Worm (Caenorhabditis elegans): ENCODE results near the gene smrd-1.

The smrd-1 gene

DNA sequence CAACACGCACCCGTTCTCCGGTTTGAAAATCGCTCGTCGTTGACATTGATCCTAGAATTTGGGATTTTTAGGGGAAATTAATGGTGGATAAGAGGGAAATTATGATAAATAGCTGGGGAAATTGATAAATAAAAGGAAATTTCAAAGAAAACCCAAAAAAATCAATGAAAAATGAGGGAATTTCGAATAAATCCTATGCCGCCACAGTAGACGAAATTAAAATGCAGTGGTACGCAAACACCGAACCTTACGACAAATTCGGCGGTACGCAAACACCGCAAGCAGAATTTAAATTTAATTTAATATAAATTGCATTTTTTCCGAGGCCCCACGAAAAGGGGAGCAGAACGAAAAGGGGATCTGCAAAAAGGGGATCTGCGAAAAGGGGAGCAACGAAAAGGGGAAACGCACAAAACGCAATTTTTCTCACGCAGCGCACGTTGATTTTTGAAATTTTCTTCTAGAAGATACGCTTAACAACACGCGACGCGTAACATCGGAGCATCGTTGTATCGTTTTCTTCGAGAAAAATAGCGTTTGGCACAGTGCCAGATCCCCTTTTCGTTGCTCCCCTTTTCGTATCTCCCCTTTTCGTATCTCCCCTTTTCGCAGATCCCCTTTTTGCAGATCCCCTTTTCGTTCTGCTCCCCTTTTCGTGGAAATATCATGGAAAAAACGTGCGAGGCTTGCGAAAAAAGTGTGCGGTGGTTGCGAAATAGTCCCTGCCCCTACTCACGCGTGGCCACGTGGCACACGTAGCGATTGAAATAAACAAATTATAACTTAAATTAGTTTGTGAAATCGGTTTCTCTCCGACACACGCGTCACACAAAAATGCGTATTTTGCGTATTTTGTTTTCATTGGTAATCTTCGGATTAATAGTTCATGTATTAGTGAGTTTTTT lies at the start of gene smrd-1, which contains the start of gene enu-3.1 (continued):
- TF ChIP-seq Y67H2A.10 (GFP tag; conservative IDR thresholded peaks at IDR 0.05) = peak; percentile 28; the same call in 1 of the 2 replicates
- TF ChIP-seq ekl-4 (GFP tag; IDR thresholded peaks at IDR 0.05) = peak; percentile 76
- TF ChIP-seq rcor-1 (GFP tag; IDR thresholded peaks at IDR 0.05) = peak; percentile 84
- peak; percentile 51; the same call in 1 of the 2 replicates for TF ChIP-seq bed-2 (GFP tag; IDR thresholded peaks at IDR 0.05)
- peak; percentile 73 for TF ChIP-seq madf-6 (GFP tag; IDR thresholded peaks at IDR 0.05)
- TF ChIP-seq pbrm-1 (GFP tag; IDR thresholded peaks at IDR 0.05) = peak; percentile 75; the same call in 1 of the 2 replicates
- TF ChIP-seq Y79H2A.3 (GFP tag; conservative IDR thresholded peaks at IDR 0.05) = 0 out of 2 replicates have a peak, but pooled peaks have one; percentile 7

- TF ChIP-seq Y56A3A.18 (GFP tag; IDR thresholded peaks at IDR 0.05) (no peak), lin-54 (GFP tag; optimal IDR thresholded peaks at IDR 0.05) (no peak), lsy-27 (tag; optimal IDR thresholded peaks at IDR 0.05; ENCODE audit: borderline replicate concordance, insufficient read depth) (no peak), him-1 (tag; optimal IDR thresholded peaks at IDR 0.05) (no peak), F52B5.7 (tag; optimal IDR thresholded peaks at IDR 0.05) (no peak), zfh-2 (GFP tag; conservative IDR thresholded peaks at IDR 0.05) (no peak), F55B11.4 (tag; optimal IDR thresholded peaks at IDR 0.05; ENCODE audit: borderline replicate concordance, insufficient read depth) (no peak), somi-1 (GFP tag; optimal IDR thresholded peaks at IDR 0.05) (no peak), nhr-90 (tag; optimal IDR thresholded peaks at IDR 0.05) (no peak), madf-10 (tag; optimal IDR thresholded peaks at IDR 0.05) (no peak)
Observed at ce11 chrIII:10481988-10482387, 46.2 kb upstream of the smrd-1 start, which contains the start of gene D2045.8. Gene D2045.8, plus strand, starts transcription at chrIII:10482288.

DNA sequence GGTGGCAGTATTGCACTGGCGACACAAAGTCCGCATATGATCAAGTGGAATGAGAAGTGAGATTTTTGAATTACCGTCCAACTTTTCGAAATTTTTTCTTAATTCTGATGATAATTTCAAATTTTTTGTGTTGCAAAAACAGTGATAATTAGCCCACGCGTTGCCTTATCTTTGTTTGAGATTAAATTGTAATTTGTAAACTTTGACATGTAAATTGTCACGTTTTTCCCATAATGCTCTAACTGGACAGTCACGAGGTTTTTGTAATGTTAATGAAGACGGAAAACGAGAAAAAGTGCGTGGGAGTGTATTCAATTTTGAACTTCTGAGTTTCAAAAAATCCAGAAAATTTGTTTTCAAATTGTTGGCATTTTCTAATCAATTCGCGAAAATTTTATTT lies 45.7 kb upstream of the smrd-1 start:
- TF ChIP-seq zfh-2 (GFP tag; conservative IDR thresholded peaks at IDR 0.05) = no peak
- TF ChIP-seq nhr-80 (tag; optimal IDR thresholded peaks at IDR 0.05) = no peak
- TF ChIP-seq B0019.2 (GFP tag; conservative IDR thresholded peaks at IDR 0.05) = no peak
- no peak for TF ChIP-seq akir-1 (GFP tag; optimal IDR thresholded peaks at IDR 0.05)
- TF ChIP-seq ets-4 (GFP tag; optimal IDR thresholded peaks at IDR 0.05) = no peak
- no peak for TF ChIP-seq fkh-3 (tag; optimal IDR thresholded peaks at IDR 0.05)
- no peak for TF ChIP-seq snpc-3.4 (tag; optimal IDR thresholded peaks at IDR 0.05)
- TF ChIP-seq attf-5 (GFP tag; optimal IDR thresholded peaks at IDR 0.05) = no peak
- no peak for TF ChIP-seq snpc-1.3 (tag; optimal IDR thresholded peaks at IDR 0.05; ENCODE audit: insufficient read depth)
- no peak for TF ChIP-seq ceh-27 (GFP tag; optimal IDR thresholded peaks at IDR 0.05)
- TF ChIP-seq F52B5.7 (tag; optimal IDR thresholded peaks at IDR 0.05) = no peak
- no peak for TF ChIP-seq ztf-3 (GFP tag; optimal IDR thresholded peaks at IDR 0.05)
- no peak for TF ChIP-seq tbx-9 (tag; optimal IDR thresholded peaks at IDR 0.05; ENCODE audit: borderline replicate concordance)
- TF ChIP-seq lin-54 (GFP tag; optimal IDR thresholded peaks at IDR 0.05) = no peak
- no peak for TF ChIP-seq unc-130 (GFP tag; optimal IDR thresholded peaks at IDR 0.05)
- no peak for TF ChIP-seq K11D2.4 (GFP tag; IDR thresholded peaks at IDR 0.05)
- TF ChIP-seq snpc-4 (GFP tag; optimal IDR thresholded peaks at IDR 0.05) = no peak
- no peak for TF ChIP-seq snpc-4 (tag; optimal IDR thresholded peaks at IDR 0.05)

DNA sequence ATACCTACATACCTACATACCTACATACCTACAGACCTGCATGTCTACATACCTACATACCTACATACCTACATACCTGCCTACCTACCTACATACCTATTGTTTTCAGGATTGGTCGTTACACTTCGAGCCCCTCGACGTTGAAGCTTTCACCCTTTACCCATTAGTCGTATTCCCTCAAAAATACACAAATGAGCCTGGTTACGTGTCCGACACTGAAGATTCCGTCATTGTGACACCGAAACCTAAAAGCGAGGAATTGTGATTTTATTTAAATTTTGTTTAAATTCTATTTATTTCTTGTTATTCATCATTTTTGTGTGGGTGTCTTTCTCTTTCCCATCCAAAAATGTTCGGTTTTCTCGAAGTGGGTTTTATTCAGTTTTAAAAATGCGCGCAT lies 43.4 kb upstream of the smrd-1 start, which contains the start of gene D2045.7:
Gene D2045.7 (plus strand): TSS at position 301 of the 400 bp plus-strand sequence.
- TF ChIP-seq dpl-1 (GFP tag; optimal IDR thresholded peaks at IDR 0.05) (no peak), nhr-80 (tag; optimal IDR thresholded peaks at IDR 0.05) (no peak), attf-6 (GFP tag; IDR thresholded peaks at IDR 0.05) (no peak), hsf-1 (GFP tag; IDR thresholded peaks at IDR 0.05) (no peak), ZK185.1 (tag; optimal IDR thresholded peaks at IDR 0.05; ENCODE audit: poor library complexity, severe bottlenecking) (no peak), attf-5 (GFP tag; optimal IDR thresholded peaks at IDR 0.05) (no peak), cebp-1 (GFP tag; IDR thresholded peaks at IDR 0.05) (no peak), cebp-1 (tag; optimal IDR thresholded peaks at IDR 0.05) (no peak), tbp1 (GFP tag; optimal IDR thresholded peaks at IDR 0.05) (no peak), bed-1 (GFP tag; IDR thresholded peaks at IDR 0.05) (no peak), lag-1 (GFP tag; IDR thresholded peaks at IDR 0.05) (no peak), hlh-26 (GFP tag; conservative IDR thresholded peaks at IDR 0.05) (no peak), snpc-1.3 (tag; optimal IDR thresholded peaks at IDR 0.05; ENCODE audit: insufficient read depth) (no peak)

Measured in whole organism, young adult.